Fruit fly (Drosophila melanogaster) whole organism, embryonic: ENCODE data around the gene Atg5.

Source experiments
- Antp ChIP-seq: fragments of 200-800 bp; sonication (Bioruptor generic); optimal IDR thresholded peaks from 3 replicates; lab custom pipeline; 2016; ENCODE audit warnings: missing biosample characterization, missing genetic modification characterization
- CG1024 ChIP-seq: fragments of 200-800 bp; sonication (Bioruptor generic); IDR thresholded peaks from 2 replicates; pipeline ENCODE4 v1.3.6; 2022; ENCODE audit warnings: missing biosample characterization, missing genetic modification characterization
- CG10267 ChIP-seq: fragments of 200-800 bp; sonication (Bioruptor generic); optimal IDR thresholded peaks from 2 replicates; lab custom pipeline; 2018; ENCODE audit warnings: missing biosample characterization, mild to moderate bottlenecking, missing genetic modification characterization, moderate library complexity
- CG10543 ChIP-seq: fragments of 200-800 bp; sonication (Bioruptor generic); optimal IDR thresholded peaks from 3 replicates; lab custom pipeline; 2017; ENCODE audit warnings: missing biosample characterization, mild to moderate bottlenecking, missing genetic modification characterization, moderate library complexity
- CG10959 ChIP-seq: fragments of 200-800 bp; sonication (Bioruptor generic); IDR thresholded peaks from 2 replicates; pipeline ENCODE4 v1.3.6; 2022; ENCODE audit warnings: missing biosample characterization, missing genetic modification characterization
- CG11398 ChIP-seq: fragments of 200-800 bp; sonication (Bioruptor generic); optimal IDR thresholded peaks from 2 replicates; lab custom pipeline; 2016; ENCODE audit warnings: missing biosample characterization, missing genetic modification characterization
- CG12219 ChIP-seq: fragments of 200-800 bp; sonication (Bioruptor generic); optimal IDR thresholded peaks from 3 replicates; lab custom pipeline; 2018; ENCODE audit warnings: missing biosample characterization, mild to moderate bottlenecking, missing genetic modification characterization
- CG13424 ChIP-seq: fragments of 200-800 bp; sonication (Bioruptor generic); optimal IDR thresholded peaks from 2 replicates; lab custom pipeline; 2019; ENCODE audit warnings: missing biosample characterization, mild to moderate bottlenecking, missing genetic modification characterization, moderate library complexity
- CG14667 ChIP-seq: fragments of 200-800 bp; sonication (Bioruptor generic); IDR thresholded peaks from 2 replicates; pipeline ENCODE4 v1.3.6; 2022; ENCODE audit warnings: missing biosample characterization, missing genetic modification characterization
- CG1647 ChIP-seq: fragments of 200-800 bp; sonication (Bioruptor generic); optimal IDR thresholded peaks from 3 replicates; lab custom pipeline; 2016; ENCODE audit warnings: missing biosample characterization, missing genetic modification characterization
- CG16779 ChIP-seq: fragments of 200-800 bp; sonication (Bioruptor generic); IDR thresholded peaks from 2 replicates; pipeline ENCODE4 v1.3.6; 2022; ENCODE audit warnings: missing biosample characterization, missing genetic modification characterization
- CG17359 ChIP-seq: fragments of 200-800 bp; sonication (Bioruptor generic); optimal IDR thresholded peaks from 3 replicates; lab custom pipeline; 2018; ENCODE audit warnings: missing biosample characterization, mild to moderate bottlenecking, missing genetic modification characterization, moderate library complexity
- CG1832 ChIP-seq: fragments of 200-800 bp; sonication (Bioruptor generic); optimal IDR thresholded peaks from 2 replicates; lab custom pipeline; 2017; ENCODE audit warnings: missing biosample characterization, mild to moderate bottlenecking, missing genetic modification characterization, inconsistent platforms
- CG2678 ChIP-seq: fragments of 200-800 bp; sonication (Bioruptor generic); optimal IDR thresholded peaks from 3 replicates; lab custom pipeline; 2019; ENCODE audit warnings: missing biosample characterization, mild to moderate bottlenecking, missing genetic modification characterization, moderate library complexity
- CG6683 ChIP-seq: fragments of 200-800 bp; sonication (Bioruptor generic); optimal IDR thresholded peaks from 2 replicates; lab custom pipeline; 2017; ENCODE audit warnings: missing biosample characterization, mild to moderate bottlenecking, missing genetic modification characterization, missing genetic modification reagents
- CG6689 ChIP-seq: fragments of 200-800 bp; sonication (Bioruptor generic); IDR thresholded peaks from 2 replicates; pipeline ENCODE4 v1.3.6; 2022; ENCODE audit warnings: missing biosample characterization, missing genetic modification characterization
- CG6765 ChIP-seq: fragments of 200-800 bp; sonication (Bioruptor generic); optimal IDR thresholded peaks from 3 replicates; lab custom pipeline; 2017; ENCODE audit warnings: missing biosample characterization, mild to moderate bottlenecking, missing genetic modification characterization
- CG7271 ChIP-seq: fragments of 200-800 bp; sonication (Bioruptor generic); optimal IDR thresholded peaks from 2 replicates; lab custom pipeline; 2018; ENCODE audit warnings: missing biosample characterization, mild to moderate bottlenecking, missing genetic modification characterization, moderate library complexity
- CG8281 ChIP-seq: fragments of 200-800 bp; sonication (Bioruptor generic); optimal IDR thresholded peaks from 2 replicates; lab custom pipeline; 2018; ENCODE audit warnings: missing biosample characterization, mild to moderate bottlenecking, missing genetic modification characterization, moderate library complexity
- CG8478 ChIP-seq: fragments of >200 bp; optimal IDR thresholded peaks from 2 replicates; lab custom pipeline; 2018
- Deaf1 ChIP-seq: fragments of 200-800 bp; optimal IDR thresholded peaks from 3 replicates; lab custom pipeline; 2019; ENCODE audit warnings: missing biosample characterization, mild to moderate bottlenecking, missing genetic modification characterization, moderate library complexity
- Dp ChIP-seq: fragments of 200-800 bp; sonication (Bioruptor generic); optimal IDR thresholded peaks from 2 replicates; lab custom pipeline; 2018; ENCODE audit warnings: missing biosample characterization, mild to moderate bottlenecking, missing genetic modification characterization, moderate library complexity
- HLHmδ ChIP-seq: fragments of 200-800 bp; sonication (Bioruptor generic); optimal IDR thresholded peaks from 2 replicates; lab custom pipeline; 2018; ENCODE audit warnings: missing biosample characterization, mild to moderate bottlenecking, missing genetic modification characterization, moderate library complexity
- Med ChIP-seq: fragments of 200-800 bp; sonication (Bioruptor generic); peaks from one replicate; lab custom pipeline; 2016; ENCODE audit warnings: missing biosample characterization, missing genetic modification characterization, mild to moderate bottlenecking, inconsistent platforms, moderate library complexity
- NC2α ChIP-seq: fragments of 200-800 bp; sonication (Bioruptor generic); optimal IDR thresholded peaks from 2 replicates; lab custom pipeline; 2016; ENCODE audit warnings: missing biosample characterization, missing genetic modification characterization
- Ptx1 ChIP-seq: fragments of 200-800 bp; sonication (Bioruptor generic); IDR thresholded peaks from 2 replicates; pipeline ENCODE4 v1.3.6; 2022; ENCODE audit warnings: missing biosample characterization, missing genetic modification characterization
- Sry-δ ChIP-seq: fragments of 200-800 bp; sonication (Bioruptor generic); optimal IDR thresholded peaks from 2 replicates; lab custom pipeline; 2016; ENCODE audit warnings: missing biosample characterization, missing genetic modification characterization
- Trl ChIP-seq, 3 experiments: fragments of >200 bp in 2 of 3; fragments of 200-800 bp in 1 of 3; sonication (Bioruptor generic) in 1 of 3; optimal IDR thresholded peaks; 2 replicates in 1 of 3; 3 replicates in 2 of 3; lab custom pipeline; 2016 to 2017; ENCODE audit warnings: missing biosample characterization in 1 of 3, missing genetic modification characterization in 1 of 3
- bsh ChIP-seq, 2 experiments: fragments of 200-800 bp; sonication (Bioruptor generic); optimal IDR thresholded peaks; 2 replicates each; lab custom pipeline; 2017 to 2018; ENCODE audit warnings: mild to moderate bottlenecking in 2 of 2, missing biosample characterization in 2 of 2, missing genetic modification characterization in 2 of 2, moderate library complexity in 1 of 2
- cg ChIP-seq: fragments of 200-800 bp; sonication (Bioruptor generic); optimal IDR thresholded peaks from 3 replicates; lab custom pipeline; 2019; ENCODE audit warnings: missing biosample characterization, mild to moderate bottlenecking, missing genetic modification characterization, moderate library complexity
- dan ChIP-seq: fragments of 200-800 bp; sonication (Bioruptor generic); IDR thresholded peaks from 2 replicates; pipeline ENCODE4 v1.3.6; 2022; ENCODE audit warnings: missing biosample characterization, missing genetic modification characterization
- fd102C ChIP-seq: fragments of 200-800 bp; sonication (Bioruptor generic); optimal IDR thresholded peaks from 2 replicates; lab custom pipeline; 2018; ENCODE audit warnings: missing biosample characterization, mild to moderate bottlenecking, missing genetic modification characterization, moderate library complexity
- ftz-f1 ChIP-seq: fragments of 200-800 bp; sonication (Bioruptor generic); optimal IDR thresholded peaks from 2 replicates; lab custom pipeline; 2016; ENCODE audit warnings: missing biosample characterization, missing genetic modification characterization
- gcm ChIP-seq: fragments of 200-800 bp; sonication (Bioruptor generic); optimal IDR thresholded peaks from 2 replicates; lab custom pipeline; 2019; ENCODE audit warnings: missing biosample characterization, mild to moderate bottlenecking, missing genetic modification characterization, moderate library complexity
- gsb ChIP-seq: fragments of 200-800 bp; sonication (Bioruptor generic); IDR thresholded peaks from 2 replicates; pipeline ENCODE4 v1.3.6; 2022; ENCODE audit warnings: missing biosample characterization, missing genetic modification characterization
- hth ChIP-seq: fragments of >200 bp; optimal IDR thresholded peaks from 2 replicates; lab custom pipeline; 2017; ENCODE audit warnings: inconsistent platforms
- kni ChIP-seq: fragments of 200-800 bp; sonication (Bioruptor generic); optimal IDR thresholded peaks from 3 replicates; lab custom pipeline; 2017; ENCODE audit warnings: mild to moderate bottlenecking, missing biosample characterization, missing genetic modification reagents, missing genetic modification characterization
- maf-S ChIP-seq: fragments of 200-800 bp; sonication (Bioruptor generic); optimal IDR thresholded peaks from 2 replicates; lab custom pipeline; 2016; ENCODE audit warnings: missing biosample characterization, missing genetic modification characterization
- pros ChIP-seq: fragments of 200-800 bp; sonication (Bioruptor generic); optimal IDR thresholded peaks from 3 replicates; lab custom pipeline; 2019; ENCODE audit warnings: missing biosample characterization, mild to moderate bottlenecking, missing genetic modification characterization, moderate library complexity
- slou ChIP-seq: fragments of 200-800 bp; sonication (Bioruptor generic); optimal IDR thresholded peaks from 3 replicates; lab custom pipeline; 2016; ENCODE audit warnings: missing biosample characterization, missing genetic modification characterization
- sqz ChIP-seq: fragments of 200-800 bp; sonication (Bioruptor generic); optimal IDR thresholded peaks from 3 replicates; lab custom pipeline; 2018; ENCODE audit warnings: missing biosample characterization, mild to moderate bottlenecking, missing genetic modification characterization
- tap ChIP-seq: fragments of 200-800 bp; optimal IDR thresholded peaks from 3 replicates; lab custom pipeline; 2019; ENCODE audit warnings: missing biosample characterization, mild to moderate bottlenecking, missing genetic modification characterization, moderate library complexity
- ttk ChIP-seq: fragments of 200-800 bp; sonication (Bioruptor generic); IDR thresholded peaks from 2 replicates; pipeline ENCODE4 v2.1.2; 2022; ENCODE audit warnings: missing biosample characterization, missing genetic modification characterization
- twi ChIP-seq: fragments of 200-800 bp; optimal IDR thresholded peaks from 2 replicates; lab custom pipeline; 2019; ENCODE audit warnings: missing biosample characterization, mild to moderate bottlenecking, missing genetic modification characterization, moderate library complexity
- usp ChIP-seq: fragments of >200 bp; optimal IDR thresholded peaks from 2 replicates; lab custom pipeline; 2017; ENCODE audit warnings: missing biosample characterization, missing genetic modification characterization
- vfl ChIP-seq: fragments of 200-800 bp; sonication (Bioruptor generic); optimal IDR thresholded peaks from 2 replicates; lab custom pipeline; 2016; ENCODE audit warnings: missing biosample characterization, missing genetic modification characterization
- zen ChIP-seq: fragments of 200-800 bp; sonication (Bioruptor generic); optimal IDR thresholded peaks from 3 replicates; lab custom pipeline; 2018; ENCODE audit warnings: missing biosample characterization, mild to moderate bottlenecking, missing genetic modification characterization, moderate library complexity

Gene Atg5

DNA sequence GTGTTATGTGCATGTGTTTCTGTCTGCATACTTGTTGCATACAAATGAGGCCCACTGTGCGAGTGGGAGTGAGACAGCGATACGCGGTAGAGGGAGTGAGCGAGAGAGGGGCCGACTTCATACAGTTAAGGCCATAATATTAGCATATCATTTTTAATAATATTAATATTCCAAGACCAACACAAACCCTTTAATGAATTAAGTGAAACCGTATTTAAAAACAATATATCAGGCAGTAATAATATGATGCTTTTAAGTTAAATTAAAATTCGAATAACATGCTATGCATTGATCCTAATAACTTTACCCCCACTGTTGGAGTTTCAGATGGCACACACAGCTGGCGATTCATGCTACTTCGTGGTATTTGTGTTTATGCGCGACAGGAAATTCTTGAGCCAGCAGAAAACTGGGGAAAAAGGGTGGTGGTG is 1.3 kb upstream of the Atg5 start (continued):
- TF ChIP-seq maf-S (GFP tag; lab: Kevin White, UChicago) (peak; percentile 63), bsh (GFP tag; optimal IDR thresholded peaks at IDR 0.05; lab: Kevin White, UChicago) (peak; percentile 92 to 98), CG1647 (GFP tag; lab: Kevin White, UChicago) (peak; percentile 66), Ptx1 (GFP tag; lab: Robert Waterston, UW) (peak; percentile 96), ftz-f1 (GFP tag; lab: Kevin White, UChicago) (peak; percentile 11), NC2α (GFP tag; lab: Kevin White, UChicago) (peak; percentile 35), CG6765 (peak; percentile 80), Antp (peak; percentile 28), CG2678 (peak; percentile 98), CG10267 (peak; percentile 96), cg (GFP tag; lab: Kevin White, UChicago) (peak; percentile 82), dan (peak; percentile 85; the same call in 1 of the 2 replicates), slou (GFP tag; lab: Kevin White, UChicago) (peak; percentile 83), usp (GFP tag; lab: Kevin White, UChicago) (no peak)

DNA sequence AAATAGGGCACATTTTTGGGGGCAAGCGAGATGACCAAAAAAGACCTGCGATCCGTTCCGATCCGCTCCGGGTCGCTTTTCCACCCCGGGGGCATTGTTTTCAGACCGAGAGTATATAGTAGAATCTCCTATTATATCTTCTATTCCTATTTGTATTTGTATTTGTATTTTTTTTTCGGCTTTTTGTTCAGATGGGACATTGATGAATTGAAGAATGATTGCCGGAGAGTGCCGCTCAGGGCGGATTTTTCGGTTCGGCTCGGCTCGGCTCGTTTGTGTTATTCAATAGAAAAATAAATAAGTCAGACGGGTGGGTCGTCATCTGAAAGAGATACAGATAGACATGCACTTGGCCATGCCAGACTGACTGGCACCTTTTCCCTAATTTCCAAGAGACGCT is 1.7 kb downstream of the Atg5 start:
- peak; percentile 78 for TF ChIP-seq CG8281 (tag; lab: Kevin White, UChicago)
- TF ChIP-seq pros (GFP tag; lab: Kevin White, UChicago): peak; percentile 37
- TF ChIP-seq CG10959 (GFP tag; lab: Robert Waterston, UW): no peak
- peak; percentile 28 for TF ChIP-seq Med (GFP tag; lab: Kevin White, UChicago)
- TF ChIP-seq zen (tag; lab: Kevin White, UChicago): peak; percentile 67
- TF ChIP-seq CG14667: no peak
- TF ChIP-seq sqz (GFP tag; lab: Kevin White, UChicago): peak; percentile 58
- no peak for TF ChIP-seq gcm (GFP tag; lab: Kevin White, UChicago)
- no peak for TF ChIP-seq CG16779 (GFP tag; lab: Robert Waterston, UW)
- TF ChIP-seq CG12219: no peak
- TF ChIP-seq gsb (GFP tag; lab: Robert Waterston, UW): no peak
- peak; percentile 21 for TF ChIP-seq hth (lab: Kevin White, UChicago)
- TF ChIP-seq kni (GFP tag; lab: Kevin White, UChicago): peak; percentile 37
- TF ChIP-seq Deaf1 (tag; lab: Kevin White, UChicago): peak; percentile 21
- no peak for TF ChIP-seq CG13424 (tag; lab: Kevin White, UChicago)
- TF ChIP-seq, all 482 proteins: peak for 8

DNA sequence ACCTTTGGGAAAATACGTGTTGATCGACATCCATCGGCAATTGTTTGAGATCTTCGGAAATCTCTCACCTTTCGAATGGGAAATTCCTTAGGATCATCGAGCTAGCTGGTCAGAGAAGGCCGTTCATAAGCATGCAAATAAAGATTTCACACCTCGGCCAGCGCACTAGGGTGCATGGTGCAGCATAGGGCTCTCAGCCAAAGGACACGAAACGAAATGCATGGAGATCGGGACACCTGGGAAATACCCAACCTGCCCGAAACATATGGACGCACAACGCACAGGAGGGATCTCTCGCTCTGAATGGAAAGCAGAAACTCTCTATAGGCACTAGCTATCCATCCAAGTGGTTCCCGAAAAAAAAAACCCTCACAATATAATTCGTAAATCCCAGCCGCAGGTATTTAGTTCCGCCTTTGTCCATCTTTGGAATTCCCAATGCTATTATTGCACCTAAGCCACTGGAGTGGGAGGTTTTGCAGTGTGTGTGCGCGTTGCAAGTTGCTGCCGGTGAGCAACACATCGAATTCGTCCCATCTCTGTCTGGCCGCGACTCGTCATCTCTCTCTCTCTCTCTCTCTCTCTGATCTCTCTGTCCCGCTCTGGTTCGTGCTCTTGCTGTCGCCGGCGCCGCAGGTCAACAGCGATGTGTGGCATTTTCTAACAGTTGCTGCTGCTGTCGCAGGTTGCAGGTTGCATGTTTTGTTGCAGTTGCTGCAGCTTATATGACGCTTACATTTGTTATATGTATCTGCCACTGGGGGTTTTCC is 2.9 kb downstream of the Atg5 start:
- TF ChIP-seq ttk (no peak), CG6683 (GFP tag; lab: Kevin White, UChicago) (no peak), CG8478 (peak; percentile 63), maf-S (GFP tag; lab: Kevin White, UChicago) (no peak), CG1024 (GFP tag; lab: Robert Waterston, UW) (no peak), Sry-δ (GFP tag; lab: Kevin White, UChicago) (no peak), Dp (GFP tag; lab: Kevin White, UChicago) (no peak), CG17359 (tag; lab: Kevin White, UChicago) (no peak), HLHmδ (GFP tag; lab: Kevin White, UChicago) (peak; percentile 35), CG6689 (GFP tag; lab: Robert Waterston, UW) (no peak), CG10543 (GFP tag; lab: Kevin White, UChicago) (no peak), CG7271 (no peak), CG1832 (GFP tag; lab: Kevin White, UChicago) (peak; percentile 91), cg (GFP tag; lab: Kevin White, UChicago) (peak; percentile 40), tap (tag; lab: Kevin White, UChicago) (no peak), Trl (optimal IDR thresholded peaks at IDR 0.05; lab: Kevin White, UChicago) (peak; percentile 26 to 34), Trl (GFP tag; optimal IDR thresholded peaks at IDR 0.05; lab: Kevin White, UChicago) (no peak), vfl (no peak), twi (tag; lab: Kevin White, UChicago) (peak; percentile 88), fd102C (GFP tag; lab: Kevin White, UChicago) (no peak), CG11398 (GFP tag; lab: Kevin White, UChicago) (no peak)
